Fruit fly (Drosophila melanogaster) whole organism, embryonic: ENCODE measurements around the gene RpS3.

Source experiments
- CG11093 ChIP-seq: fragments of 200-800 bp; sonication (Bioruptor generic); IDR thresholded peaks from 3 replicates; pipeline ENCODE4 v1.3.6; 2022; ENCODE audit warnings: missing biosample characterization, missing genetic modification characterization
- CG1647 ChIP-seq: fragments of 200-800 bp; sonication (Bioruptor generic); optimal IDR thresholded peaks from 3 replicates; lab custom pipeline; 2016; ENCODE audit warnings: missing biosample characterization, missing genetic modification characterization
- CG5180 ChIP-seq: fragments of 200-800 bp; sonication (Bioruptor generic); optimal IDR thresholded peaks from 3 replicates; lab custom pipeline; 2017; ENCODE audit warnings: missing biosample characterization, missing genetic modification characterization, mild to moderate bottlenecking, moderate library complexity, missing genetic modification reagents
- HmgD ChIP-seq: fragments of 200-800 bp; sonication (Bioruptor generic); optimal IDR thresholded peaks from 3 replicates; lab custom pipeline; 2016; ENCODE audit warnings: missing biosample characterization, missing genetic modification characterization
- hb ChIP-seq: fragments of 200-800 bp; sonication (Bioruptor generic); IDR thresholded peaks from 3 replicates; pipeline ENCODE4 v1.3.6; 2022; ENCODE audit warnings: missing biosample characterization, missing genetic modification characterization; ENCODE audit not compliant: partially characterized antibody
- lilli ChIP-seq: fragments of 200-800 bp; sonication (Bioruptor generic); optimal IDR thresholded peaks from 3 replicates; lab custom pipeline; 2016; ENCODE audit warnings: missing biosample characterization, missing genetic modification characterization
- nau ChIP-seq: fragments of 200-800 bp; sonication (Bioruptor generic); optimal IDR thresholded peaks from 3 replicates; lab custom pipeline; 2017; ENCODE audit warnings: missing biosample characterization, mild to moderate bottlenecking, missing genetic modification characterization, missing genetic modification reagents
- phol ChIP-seq: fragments of 200-800 bp; sonication (Bioruptor generic); optimal IDR thresholded peaks from 3 replicates; lab custom pipeline; 2018; ENCODE audit warnings: missing biosample characterization, mild to moderate bottlenecking, missing genetic modification characterization, moderate library complexity
- ttk ChIP-seq: fragments of 200-800 bp; sonication (Bioruptor generic); IDR thresholded peaks from 2 replicates; pipeline ENCODE4 v2.1.2; 2022; ENCODE audit warnings: missing biosample characterization, missing genetic modification characterization

dm6 chr3R:23355829-23356738 is 2.5 kb upstream of the RpS3 start, which contains the start of the genes ATPsynCF6 and Sec13:
- TF ChIP-seq phol (tag; lab: Kevin White, UChicago) = peak; percentile 78
- TF ChIP-seq hb (GFP tag; lab: Robert Waterston, UW) = peak; percentile 85
- no peak for TF ChIP-seq ttk (GFP tag; lab: Robert Waterston, UW)
- no peak for TF ChIP-seq CG1647 (GFP tag; lab: Kevin White, UChicago)
- TF ChIP-seq CG5180 = peak; percentile 14
- no peak for TF ChIP-seq nau (GFP tag; lab: Kevin White, UChicago)
- no peak; the same call in 2 of the 3 replicates for TF ChIP-seq CG11093 (GFP tag; lab: Robert Waterston, UW)
- TF ChIP-seq lilli (GFP tag; lab: Kevin White, UChicago) = peak; percentile 59
- TF ChIP-seq HmgD (GFP tag; lab: Kevin White, UChicago) = peak; percentile 18
